Fruit fly (Drosophila melanogaster) whole organism, embryonic: Measurements from ENCODE around the gene TBC1d7.

Source experiments
- Asciz ChIP-seq: fragments of 200-800 bp; sonication (Bioruptor generic); optimal IDR thresholded peaks from 2 replicates; lab custom pipeline; 2017; ENCODE audit warnings: missing biosample characterization, mild to moderate bottlenecking, missing genetic modification characterization, missing genetic modification reagents
- Bdp1 ChIP-seq: fragments of 200-800 bp; sonication (Bioruptor generic); optimal IDR thresholded peaks from 3 replicates; lab custom pipeline; 2016; ENCODE audit warnings: missing biosample characterization, missing genetic modification characterization
- Blimp-1 ChIP-seq: fragments of 200-800 bp; sonication (Bioruptor generic); optimal IDR thresholded peaks from 3 replicates; lab custom pipeline; 2018; ENCODE audit warnings: missing biosample characterization, missing genetic modification characterization, mild to moderate bottlenecking, moderate library complexity, missing genetic modification reagents
- CG11247 ChIP-seq: fragments of 200-800 bp; sonication (Bioruptor generic); IDR thresholded peaks from 2 replicates; pipeline ENCODE4 v1.3.6; 2022; ENCODE audit warnings: missing biosample characterization, missing genetic modification characterization
- CG11504 ChIP-seq: fragments of 200-800 bp; sonication (Bioruptor generic); optimal IDR thresholded peaks from 3 replicates; lab custom pipeline; 2019; ENCODE audit warnings: missing biosample characterization, mild to moderate bottlenecking, missing genetic modification characterization, moderate library complexity
- CG12219 ChIP-seq: fragments of 200-800 bp; sonication (Bioruptor generic); optimal IDR thresholded peaks from 3 replicates; lab custom pipeline; 2018; ENCODE audit warnings: missing biosample characterization, mild to moderate bottlenecking, missing genetic modification characterization
- CG13287 ChIP-seq: fragments of 200-800 bp; sonication (Bioruptor generic); IDR thresholded peaks from 2 replicates; pipeline ENCODE4 v1.3.6; 2022; ENCODE audit warnings: missing biosample characterization, missing genetic modification characterization; ENCODE audit not compliant: partially characterized antibody
- CG15696 ChIP-seq: fragments of 200-800 bp; sonication (Bioruptor generic); optimal IDR thresholded peaks from 2 replicates; lab custom pipeline; 2019; ENCODE audit warnings: missing biosample characterization, mild to moderate bottlenecking, missing genetic modification characterization, moderate library complexity
- CG17359 ChIP-seq: fragments of 200-800 bp; sonication (Bioruptor generic); optimal IDR thresholded peaks from 3 replicates; lab custom pipeline; 2018; ENCODE audit warnings: missing biosample characterization, mild to moderate bottlenecking, missing genetic modification characterization, moderate library complexity
- CG1792 ChIP-seq: fragments of 200-800 bp; sonication (Bioruptor generic); optimal IDR thresholded peaks from 2 replicates; lab custom pipeline; 2016; ENCODE audit warnings: missing biosample characterization, missing genetic modification characterization
- CG18262 ChIP-seq: fragments of 200-800 bp; optimal IDR thresholded peaks from 3 replicates; lab custom pipeline; 2019; ENCODE audit warnings: missing biosample characterization, mild to moderate bottlenecking, missing genetic modification characterization, moderate library complexity
- CG18764 ChIP-seq: fragments of 200-800 bp; sonication (Bioruptor generic); optimal IDR thresholded peaks from 3 replicates; lab custom pipeline; 2016; ENCODE audit warnings: missing biosample characterization, missing genetic modification characterization
- CG2712 ChIP-seq: fragments of 200-800 bp; optimal IDR thresholded peaks from 3 replicates; lab custom pipeline; 2019; ENCODE audit warnings: missing biosample characterization, mild to moderate bottlenecking, missing genetic modification characterization, moderate library complexity
- CG33557 ChIP-seq: fragments of 200-800 bp; sonication (Bioruptor generic); optimal IDR thresholded peaks from 2 replicates; lab custom pipeline; 2019; ENCODE audit warnings: missing biosample characterization, mild to moderate bottlenecking, missing genetic modification characterization, moderate library complexity
- CG3407 ChIP-seq: fragments of 200-800 bp; sonication (Bioruptor generic); optimal IDR thresholded peaks from 2 replicates; lab custom pipeline; 2018; ENCODE audit warnings: missing biosample characterization, mild to moderate bottlenecking, missing genetic modification characterization
- CG42726 ChIP-seq: fragments of 200-800 bp; sonication (Bioruptor generic); IDR thresholded peaks from 2 replicates; pipeline ENCODE4 v1.3.6; 2022; ENCODE audit warnings: missing biosample characterization, missing genetic modification characterization; ENCODE audit not compliant: partially characterized antibody
- CG4404 ChIP-seq: fragments of 200-800 bp; sonication (Bioruptor generic); IDR thresholded peaks from 2 replicates; pipeline ENCODE4 v1.3.6; 2022; ENCODE audit warnings: missing biosample characterization, missing genetic modification characterization
- CG4730 ChIP-seq: fragments of 200-800 bp; sonication (Bioruptor generic); IDR thresholded peaks from 2 replicates; pipeline ENCODE4 v1.3.6; 2022; ENCODE audit warnings: missing biosample characterization, missing genetic modification characterization
- CG5180 ChIP-seq: fragments of 200-800 bp; sonication (Bioruptor generic); optimal IDR thresholded peaks from 3 replicates; lab custom pipeline; 2017; ENCODE audit warnings: missing biosample characterization, missing genetic modification characterization, mild to moderate bottlenecking, moderate library complexity, missing genetic modification reagents
- CG6254 ChIP-seq: fragments of 200-800 bp; sonication (Bioruptor generic); optimal IDR thresholded peaks from 3 replicates; lab custom pipeline; 2017; ENCODE audit warnings: mild to moderate bottlenecking, missing biosample characterization, missing genetic modification reagents, missing genetic modification characterization
- CG7556 ChIP-seq: fragments of 200-800 bp; sonication (Bioruptor generic); optimal IDR thresholded peaks from 2 replicates; lab custom pipeline; 2017; ENCODE audit warnings: missing biosample characterization, mild to moderate bottlenecking, missing genetic modification characterization
- CG8388 ChIP-seq: fragments of 200-800 bp; sonication (Bioruptor generic); optimal IDR thresholded peaks from 2 replicates; lab custom pipeline; 2019; ENCODE audit warnings: missing biosample characterization, mild to moderate bottlenecking, missing genetic modification characterization, moderate library complexity
- CG9437 ChIP-seq: fragments of 200-800 bp; sonication (Bioruptor generic); optimal IDR thresholded peaks from 2 replicates; lab custom pipeline; 2018; ENCODE audit warnings: missing biosample characterization, mild to moderate bottlenecking, missing genetic modification characterization
- CG9932 ChIP-seq: fragments of 200-800 bp; sonication (Bioruptor generic); IDR thresholded peaks from 2 replicates; pipeline ENCODE4 v1.3.6; 2022; ENCODE audit warnings: missing biosample characterization, missing genetic modification characterization
- D19B ChIP-seq: fragments of 200-800 bp; sonication (Bioruptor generic); optimal IDR thresholded peaks from 2 replicates; lab custom pipeline; 2017; ENCODE audit warnings: missing biosample characterization, mild to moderate bottlenecking, missing genetic modification characterization
- Dip3 ChIP-seq: fragments of 200-800 bp; sonication (Bioruptor generic); optimal IDR thresholded peaks from 3 replicates; lab custom pipeline; 2016; ENCODE audit warnings: missing biosample characterization, missing genetic modification characterization
- Dll ChIP-seq: fragments of 200-800 bp; sonication (Bioruptor generic); IDR thresholded peaks from 4 replicates; pipeline ENCODE4 v1.3.6; 2022; ENCODE audit warnings: missing biosample characterization, missing genetic modification characterization; ENCODE audit not compliant: partially characterized antibody
- Doc3 ChIP-seq: fragments of 200-800 bp; sonication (Bioruptor generic); IDR thresholded peaks from 3 replicates; pipeline ENCODE4 v1.3.6; 2022; ENCODE audit warnings: missing biosample characterization, missing genetic modification characterization; ENCODE audit not compliant: partially characterized antibody
- Dp ChIP-seq: fragments of 200-800 bp; sonication (Bioruptor generic); optimal IDR thresholded peaks from 2 replicates; lab custom pipeline; 2018; ENCODE audit warnings: missing biosample characterization, mild to moderate bottlenecking, missing genetic modification characterization, moderate library complexity
- Dref ChIP-seq: fragments of 200-800 bp; sonication (Bioruptor generic); IDR thresholded peaks from 2 replicates; pipeline ENCODE4 v1.3.6; 2022; ENCODE audit warnings: missing biosample characterization, missing genetic modification characterization
- Max ChIP-seq: fragments of 200-800 bp; sonication (Bioruptor generic); optimal IDR thresholded peaks from 2 replicates; lab custom pipeline; 2016; ENCODE audit warnings: missing biosample characterization, mild to moderate bottlenecking, missing genetic modification characterization
- Med ChIP-seq: fragments of 200-800 bp; sonication (Bioruptor generic); peaks from one replicate; lab custom pipeline; 2016; ENCODE audit warnings: missing biosample characterization, missing genetic modification characterization, mild to moderate bottlenecking, inconsistent platforms, moderate library complexity
- Ptx1 ChIP-seq: fragments of 200-800 bp; sonication (Bioruptor generic); IDR thresholded peaks from 2 replicates; pipeline ENCODE4 v1.3.6; 2022; ENCODE audit warnings: missing biosample characterization, missing genetic modification characterization
- Spps ChIP-seq: fragments of 200-800 bp; sonication (Bioruptor generic); optimal IDR thresholded peaks from 2 replicates; lab custom pipeline; 2018; ENCODE audit warnings: missing biosample characterization, mild to moderate bottlenecking, missing genetic modification characterization
- Sry-δ ChIP-seq: fragments of 200-800 bp; sonication (Bioruptor generic); optimal IDR thresholded peaks from 2 replicates; lab custom pipeline; 2016; ENCODE audit warnings: missing biosample characterization, missing genetic modification characterization
- cad ChIP-seq: fragments of >200 bp; optimal IDR thresholded peaks from 2 replicates; lab custom pipeline; 2017; ENCODE audit warnings: missing biosample characterization, missing genetic modification characterization
- ems ChIP-seq: fragments of 200-800 bp; sonication (Bioruptor generic); optimal IDR thresholded peaks from 3 replicates; lab custom pipeline; 2016; ENCODE audit warnings: missing biosample characterization, missing genetic modification characterization
- fd96Cb ChIP-seq: fragments of 200-800 bp; sonication (Bioruptor generic); optimal IDR thresholded peaks from 2 replicates; lab custom pipeline; 2018; ENCODE audit warnings: missing biosample characterization, mild to moderate bottlenecking, missing genetic modification characterization, moderate library complexity
- gcm2 ChIP-seq: fragments of 200-800 bp; sonication (Bioruptor generic); optimal IDR thresholded peaks from 2 replicates; lab custom pipeline; 2016; ENCODE audit warnings: missing biosample characterization, missing genetic modification characterization
- gem ChIP-seq: fragments of 200-800 bp; sonication (Bioruptor generic); optimal IDR thresholded peaks from 2 replicates; lab custom pipeline; 2019; ENCODE audit warnings: missing biosample characterization, mild to moderate bottlenecking, missing genetic modification characterization, moderate library complexity
- hkb ChIP-seq, 2 experiments: fragments of 200-800 bp in 1 of 2; fragments of >200 bp in 1 of 2; sonication (Bioruptor generic) in 1 of 2; IDR thresholded peaks in 1 of 2; optimal IDR thresholded peaks in 1 of 2; 2 replicates each; pipeline versions ENCODE4 v1.3.6 to Lab custom; 2017 to 2022; ENCODE audit warnings: missing biosample characterization in 1 of 2, missing genetic modification characterization in 1 of 2
- mirr ChIP-seq: fragments of 200-800 bp; sonication (Bioruptor generic); optimal IDR thresholded peaks from 3 replicates; lab custom pipeline; 2018; ENCODE audit warnings: missing biosample characterization, mild to moderate bottlenecking, missing genetic modification characterization
- onecut ChIP-seq: fragments of 200-800 bp; sonication (Bioruptor generic); IDR thresholded peaks from 2 replicates; pipeline ENCODE4 v1.3.6; 2022; ENCODE audit warnings: missing biosample characterization, missing genetic modification characterization
- pho ChIP-seq: fragments of 200-800 bp; sonication (Bioruptor generic); optimal IDR thresholded peaks from 2 replicates; lab custom pipeline; 2016; ENCODE audit warnings: missing biosample characterization, missing genetic modification characterization
- tio ChIP-seq: fragments of 200-800 bp; sonication (Bioruptor generic); optimal IDR thresholded peaks from 2 replicates; lab custom pipeline; 2017; ENCODE audit warnings: missing biosample characterization, missing genetic modification characterization, inconsistent platforms
- tna ChIP-seq: fragments of 200-800 bp; sonication (Bioruptor generic); IDR thresholded peaks from 2 replicates; pipeline ENCODE4 v1.3.6; 2022; ENCODE audit warnings: missing biosample characterization, missing genetic modification characterization; ENCODE audit not compliant: partially characterized antibody
- unpg ChIP-seq: fragments of 200-800 bp; sonication (Bioruptor generic); optimal IDR thresholded peaks from 3 replicates; lab custom pipeline; 2018; ENCODE audit warnings: missing biosample characterization, mild to moderate bottlenecking, missing genetic modification characterization, moderate library complexity
- wek ChIP-seq: fragments of 200-800 bp; sonication (Bioruptor generic); optimal IDR thresholded peaks from 3 replicates; lab custom pipeline; 2018; ENCODE audit warnings: missing biosample characterization, mild to moderate bottlenecking, missing genetic modification characterization, moderate library complexity
- zen ChIP-seq: fragments of 200-800 bp; sonication (Bioruptor generic); optimal IDR thresholded peaks from 3 replicates; lab custom pipeline; 2018; ENCODE audit warnings: missing biosample characterization, mild to moderate bottlenecking, missing genetic modification characterization, moderate library complexity

Gene TBC1d7

dm6 chr3R:24163556-24164022 lies 2.1 kb downstream of the TBC1d7 start, which contains the start of gene Apc2 (continued):
- TF ChIP-seq CG2712 (tag; lab: Kevin White, UChicago): peak; percentile 73
- TF ChIP-seq Max (GFP tag; lab: Kevin White, UChicago): peak; percentile 35
- TF ChIP-seq CG15696 (tag; lab: Kevin White, UChicago): peak; percentile 61
- no peak for TF ChIP-seq hkb (optimal IDR thresholded peaks at IDR 0.05; lab: Kevin White, UChicago)
- peak; percentile 68 for TF ChIP-seq hkb (GFP tag; IDR thresholded peaks at IDR 0.05; lab: Robert Waterston, UW)
- TF ChIP-seq tio (GFP tag; lab: Kevin White, UChicago): no peak
- TF ChIP-seq Dll: peak; percentile 78
- TF ChIP-seq gem (tag; lab: Kevin White, UChicago): peak; percentile 80
- peak; percentile 60 for TF ChIP-seq Blimp-1 (GFP tag; lab: Kevin White, UChicago)
- TF ChIP-seq CG9437 (GFP tag; lab: Kevin White, UChicago): peak; percentile 98
- peak; percentile 19 for TF ChIP-seq ems
- peak; percentile 5 for TF ChIP-seq CG12219
- TF ChIP-seq CG18764 (GFP tag; lab: Kevin White, UChicago): peak; percentile 13
- no peak for TF ChIP-seq CG5180 (GFP tag; lab: Kevin White, UChicago)
- peak; percentile 66 for TF ChIP-seq Sry-δ (GFP tag; lab: Kevin White, UChicago)
- TF ChIP-seq Dp (GFP tag; lab: Kevin White, UChicago): peak; percentile 17
- TF ChIP-seq mirr (GFP tag; lab: Kevin White, UChicago): no peak
- TF ChIP-seq Bdp1 (GFP tag; lab: Kevin White, UChicago): peak; percentile 14
- TF ChIP-seq CG18262 (tag; lab: Kevin White, UChicago): peak; percentile 75
- TF ChIP-seq CG4730: 0 out of 2 replicates have a peak, but pooled peaks have one; percentile 13
- TF ChIP-seq Dref (GFP tag; lab: Robert Waterston, UW): 0 out of 2 replicates have a peak, but pooled peaks have one; percentile 31
- peak; percentile 74 for TF ChIP-seq CG11504 (tag; lab: Kevin White, UChicago)
- TF ChIP-seq CG17359 (tag; lab: Kevin White, UChicago): peak; percentile 58
- TF ChIP-seq zen: peak; percentile 57
- TF ChIP-seq CG11247: 0 out of 2 replicates have a peak, but pooled peaks have one; percentile 21
- peak; percentile 34 for TF ChIP-seq Dip3 (GFP tag; lab: Kevin White, UChicago)
- peak; percentile 57 for TF ChIP-seq Doc3
- TF ChIP-seq CG9932: peak; percentile 75
- peak; percentile 56 for TF ChIP-seq CG4404 (GFP tag; lab: Robert Waterston, UW)
- no peak for TF ChIP-seq gcm2 (GFP tag; lab: Kevin White, UChicago)
- peak; percentile 70 for TF ChIP-seq Ptx1 (GFP tag; lab: Robert Waterston, UW)
- peak; percentile 55 for TF ChIP-seq CG8388 (GFP tag; lab: Kevin White, UChicago)
- TF ChIP-seq wek (GFP tag; lab: Kevin White, UChicago): no peak
- peak; percentile 66 for TF ChIP-seq unpg
- peak; percentile 2 for TF ChIP-seq pho
- peak; percentile 23 for TF ChIP-seq Spps (tag; lab: Kevin White, UChicago)
- TF ChIP-seq CG42726 (GFP tag; lab: Robert Waterston, UW): no peak
- peak; percentile 36 for TF ChIP-seq D19B (GFP tag; lab: Kevin White, UChicago)
- TF ChIP-seq onecut (GFP tag; lab: Robert Waterston, UW): 0 out of 2 replicates have a peak, but pooled peaks have one; percentile 24
- no peak for TF ChIP-seq cad (GFP tag; lab: Kevin White, UChicago)
- TF ChIP-seq CG1792 (GFP tag; lab: Kevin White, UChicago): no peak
- no peak for TF ChIP-seq tna
- TF ChIP-seq CG7556 (GFP tag; lab: Kevin White, UChicago): peak; percentile 60
- peak; percentile 75 for TF ChIP-seq CG13287 (GFP tag; lab: Robert Waterston, UW)
- no peak for TF ChIP-seq CG6254 (GFP tag; lab: Kevin White, UChicago)
- peak; percentile 77 for TF ChIP-seq Med (GFP tag; lab: Kevin White, UChicago)
- TF ChIP-seq Asciz (GFP tag; lab: Kevin White, UChicago): no peak
- peak; percentile 26 for TF ChIP-seq CG33557
- TF ChIP-seq fd96Cb (tag; lab: Kevin White, UChicago): peak; percentile 62
- no peak for TF ChIP-seq CG3407 (GFP tag; lab: Kevin White, UChicago)
